Worm (Caenorhabditis elegans) whole organism, L2 larva: Measurements from ENCODE around the gene M28.4.

Experiments
- R02D3.7 ChIP-seq: fragments of 150-350 bp; optimal IDR thresholded peaks from 2 replicates; lab custom pipeline; 2014; ENCODE audit warnings: missing biosample characterization, missing genetic modification characterization
- mdl-1 ChIP-seq, 2 experiments: fragments of 150-350 bp in 1 of 2; sonication (generic microtip) in 1 of 2; optimal IDR thresholded peaks; 2 replicates each; lab custom pipeline; 2017; ENCODE audit warnings: missing biosample characterization in 2 of 2, missing genetic modification characterization in 2 of 2
- nhr-11 ChIP-seq: fragments of 150-350 bp; optimal IDR thresholded peaks from 2 replicates; lab custom pipeline; 2014; ENCODE audit warnings: missing biosample characterization, missing genetic modification characterization
- nhr-129 ChIP-seq: fragments of 150-350 bp; optimal IDR thresholded peaks from 2 replicates; lab custom pipeline; 2014; ENCODE audit warnings: missing biosample characterization, missing genetic modification characterization
- nhr-237 ChIP-seq: fragments of 150-350 bp; optimal IDR thresholded peaks from 2 replicates; lab custom pipeline; 2014; ENCODE audit warnings: missing biosample characterization, missing genetic modification characterization

DNA sequence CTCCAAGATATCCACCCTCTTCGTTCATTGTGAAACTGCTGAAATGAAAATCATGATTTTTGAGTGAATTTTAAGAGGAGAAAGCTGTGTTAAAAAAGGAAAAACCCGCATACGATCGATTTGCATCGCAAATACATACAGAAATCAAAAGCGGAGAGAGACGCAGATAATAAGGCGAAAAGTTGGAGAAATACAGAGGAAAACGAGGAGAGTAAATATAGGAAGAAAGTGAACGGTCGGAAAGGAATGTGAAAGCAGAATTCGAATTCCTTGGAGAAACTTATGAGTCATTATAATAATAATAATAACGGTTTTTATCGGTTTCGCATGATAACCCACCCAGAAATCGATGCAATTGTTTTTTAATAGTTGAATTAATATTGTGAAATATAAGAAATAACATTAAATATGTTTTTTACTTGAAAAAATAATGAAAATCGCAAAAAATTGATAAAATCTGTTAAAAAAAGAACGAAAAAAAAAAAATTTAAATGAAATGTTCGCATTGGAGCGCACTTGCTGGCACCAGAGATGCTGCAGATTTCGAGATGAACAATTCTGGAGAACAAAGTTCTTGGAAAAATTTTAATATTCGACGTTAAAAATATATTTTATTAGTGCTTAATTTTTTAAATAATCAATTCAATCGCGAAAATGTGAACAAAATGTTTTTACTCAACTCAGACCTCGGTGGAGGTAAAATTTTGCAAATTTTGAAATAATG lies 36.1 kb upstream of the M28.4 start, which contains the start of gene ccm-3:
- TF ChIP-seq R02D3.7 (no peak), nhr-11 (tag; lab: Kevin White, UChicago) (no peak), nhr-129 (tag; lab: Kevin White, UChicago) (no peak), nhr-237 (no peak), mdl-1 (tag; optimal IDR thresholded peaks at IDR 0.05; lab: Kevin White, UChicago) (no peak)
